Worm (Caenorhabditis elegans) whole organism, L4 larva: Measurements from ENCODE around the gene Y62H9A.9.

Experiments
- F26F4.8 ChIP-seq: fragments of 200-800 bp; sonication (Bioruptor generic); conservative IDR thresholded peaks from 2 replicates; pipeline ENCODE4 v1.3.6; 2022; ENCODE audit warnings: missing genetic modification characterization, missing compliant biosample characterization
- F37D6.2 ChIP-seq: sonication (generic microtip); optimal IDR thresholded peaks from 2 replicates; lab custom pipeline; 2016; ENCODE audit warnings: mild to moderate bottlenecking, missing genetic modification characterization, missing compliant biosample characterization
- R02D3.7 ChIP-seq: fragments of 150-350 bp; sonication (generic microtip); optimal IDR thresholded peaks from 3 replicates; lab custom pipeline; 2014; ENCODE audit warnings: missing biosample characterization, missing genetic modification characterization
- arid-1 ChIP-seq: fragments of 200-800 bp; sonication (Bioruptor generic); conservative IDR thresholded peaks from 2 replicates; pipeline ENCODE4 v1.3.6; 2022; ENCODE audit warnings: missing genetic modification reagents, missing genetic modification characterization, missing compliant biosample characterization
- attf-4 ChIP-seq: sonication (generic microtip); optimal IDR thresholded peaks from 3 replicates; lab custom pipeline; 2017; ENCODE audit warnings: missing biosample characterization, missing genetic modification characterization
- ceh-28 ChIP-seq: fragments of 150-350 bp; optimal IDR thresholded peaks from 2 replicates; lab custom pipeline; 2014; ENCODE audit warnings: missing biosample characterization, missing genetic modification reagents, missing genetic modification characterization
- ces-1 ChIP-seq: fragments of 150-350 bp; sonication (generic microtip); optimal IDR thresholded peaks from 4 replicates; lab custom pipeline; 2014; ENCODE audit warnings: missing biosample characterization, missing genetic modification reagents, missing genetic modification characterization
- ctbp-1 ChIP-seq: fragments of 200-800 bp; sonication (Bioruptor generic); IDR thresholded peaks from 2 replicates; pipeline ENCODE4 v1.3.6; 2022; ENCODE audit warnings: missing genetic modification reagents, missing genetic modification characterization, missing compliant biosample characterization
- daf-12 ChIP-seq: fragments of 150-350 bp; optimal IDR thresholded peaks from 2 replicates; lab custom pipeline; 2014; ENCODE audit warnings: missing biosample characterization, missing genetic modification reagents, missing genetic modification characterization
- daf-16 ChIP-seq, 3 experiments: sonication (generic microtip); optimal IDR thresholded peaks; 2 replicates each; lab custom pipeline; 2016 to 2017; ENCODE audit warnings: missing genetic modification characterization in 3 of 3, missing genetic modification reagents in 3 of 3, mild to moderate bottlenecking in 2 of 3, missing compliant biosample characterization in 2 of 3, missing biosample characterization in 1 of 3, moderate library complexity in 1 of 3
- daf-8 ChIP-seq: fragments of 200-800 bp; sonication (Bioruptor generic); IDR thresholded peaks from 2 replicates; pipeline ENCODE4 v1.3.6; 2022; ENCODE audit warnings: missing genetic modification characterization, missing compliant biosample characterization
- dmd-6 ChIP-seq: fragments of 200-800 bp; sonication (Bioruptor generic); IDR thresholded peaks from 2 replicates; pipeline ENCODE4 v1.3.6; 2022; ENCODE audit warnings: missing genetic modification reagents, missing genetic modification characterization, missing compliant biosample characterization
- dve-1 ChIP-seq: sonication (generic microtip); optimal IDR thresholded peaks from 2 replicates; lab custom pipeline; 2017; ENCODE audit warnings: antibody characterized with exemption, mild to moderate bottlenecking, missing genetic modification characterization, missing compliant biosample characterization; ENCODE audit not compliant: insufficient read depth
- egl-27 ChIP-seq: sonication (generic microtip); optimal IDR thresholded peaks from 3 replicates; lab custom pipeline; 2017; ENCODE audit warnings: missing biosample characterization, missing genetic modification reagents, missing genetic modification characterization
- jun-1 ChIP-seq: fragments of 150-350 bp; optimal IDR thresholded peaks from 2 replicates; lab custom pipeline; 2014; ENCODE audit warnings: missing biosample characterization, missing genetic modification reagents, missing genetic modification characterization
- lin-15B ChIP-seq: fragments of 150-350 bp; sonication (generic microtip); optimal IDR thresholded peaks from 3 replicates; lab custom pipeline; 2014; ENCODE audit warnings: missing biosample characterization, missing genetic modification characterization
- lin-29 ChIP-seq: fragments of 200-800 bp; sonication (Bioruptor generic); IDR thresholded peaks from 2 replicates; pipeline ENCODE4 v1.3.6; 2022; ENCODE audit warnings: missing genetic modification reagents, missing genetic modification characterization, missing compliant biosample characterization
- lir-3 ChIP-seq: sonication (generic microtip); optimal IDR thresholded peaks from 2 replicates; lab custom pipeline; 2016; ENCODE audit warnings: mild to moderate bottlenecking, missing genetic modification characterization, missing compliant biosample characterization
- mdl-1 ChIP-seq, 2 experiments: fragments of 150-350 bp in 1 of 2; sonication (generic microtip) in 1 of 2; optimal IDR thresholded peaks; 2 replicates each; lab custom pipeline; 2014 to 2017; ENCODE audit warnings: missing biosample characterization in 2 of 2, missing genetic modification characterization in 2 of 2
- mep-1 ChIP-seq: fragments of 150-350 bp; sonication (generic microtip); optimal IDR thresholded peaks from 3 replicates; lab custom pipeline; 2014; ENCODE audit warnings: missing biosample characterization, missing genetic modification characterization
- mxl-2 ChIP-seq: fragments of 200-800 bp; sonication (Bioruptor generic); conservative IDR thresholded peaks from 2 replicates; pipeline ENCODE4 v1.3.6; 2022; ENCODE audit warnings: missing genetic modification reagents, missing genetic modification characterization, missing compliant biosample characterization
- nhr-28 ChIP-seq: fragments of 150-350 bp; optimal IDR thresholded peaks from 2 replicates; lab custom pipeline; 2014; ENCODE audit warnings: missing biosample characterization, missing genetic modification characterization
- nhr-42 ChIP-seq: fragments of 200-800 bp; sonication (Bioruptor generic); IDR thresholded peaks from 2 replicates; pipeline ENCODE4 v1.3.6; 2022; ENCODE audit warnings: missing genetic modification characterization, missing compliant biosample characterization
- nhr-77 ChIP-seq: fragments of 150-350 bp; optimal IDR thresholded peaks from 2 replicates; lab custom pipeline; 2014; ENCODE audit warnings: missing biosample characterization, missing genetic modification characterization
- pha-4 ChIP-seq, 2 experiments: fragments of 150-350 bp in 1 of 2; fragments of 200-800 bp in 1 of 2; sonication (Bioruptor generic) in 1 of 2; IDR thresholded peaks in 1 of 2; optimal IDR thresholded peaks in 1 of 2; 2 replicates each; pipeline versions ENCODE4 v1.3.6 to Lab custom; 2014 to 2022; ENCODE audit warnings: missing genetic modification characterization in 2 of 2, missing genetic modification reagents in 2 of 2, missing biosample characterization in 1 of 2, missing compliant biosample characterization in 1 of 2
- pqm-1 ChIP-seq: sonication (generic microtip); optimal IDR thresholded peaks from 2 replicates; lab custom pipeline; 2017; ENCODE audit warnings: missing biosample characterization, missing genetic modification characterization
- rbr-2 ChIP-seq: sonication (generic microtip); optimal IDR thresholded peaks from 2 replicates; lab custom pipeline; 2016; ENCODE audit warnings: missing genotype, missing genetic modification characterization, missing compliant biosample characterization
- snpc-1.2 ChIP-seq: fragments of 200-800 bp; sonication (Bioruptor generic); IDR thresholded peaks from 2 replicates; pipeline ENCODE4 v1.3.6; 2022; ENCODE audit warnings: missing genetic modification reagents, missing genetic modification characterization, missing compliant biosample characterization
- spr-3 ChIP-seq: fragments of 200-800 bp; sonication (Bioruptor generic); optimal IDR thresholded peaks from 2 replicates; lab custom pipeline; 2018; ENCODE audit warnings: mild to moderate bottlenecking, missing genetic modification characterization, missing compliant biosample characterization
- tra-1 ChIP-seq: fragments of 200-800 bp; sonication (Bioruptor generic); IDR thresholded peaks from 2 replicates; pipeline ENCODE4 v1.3.6; 2022; ENCODE audit warnings: missing genetic modification reagents, missing genetic modification characterization, missing compliant biosample characterization
- unc-62 ChIP-seq, 3 experiments: fragments of 150-350 bp in 1 of 3; sonication (generic microtip); optimal IDR thresholded peaks in 2 of 3; peaks in 1 of 3; 1 replicate in 1 of 3; 2 replicates in 2 of 3; lab custom pipeline; 2014 to 2017; ENCODE audit warnings: missing biosample characterization in 3 of 3, missing genetic modification characterization in 3 of 3, missing genetic modification reagents in 3 of 3, missing genotype in 1 of 3
- vab-7 ChIP-seq: fragments of 200-800 bp; sonication (Bioruptor generic); IDR thresholded peaks from 2 replicates; pipeline ENCODE4 v1.3.6; 2022; ENCODE audit warnings: missing genetic modification reagents, missing genetic modification characterization, missing compliant biosample characterization
- zfp-3 ChIP-seq: fragments of 200-800 bp; sonication (Bioruptor generic); conservative IDR thresholded peaks from 2 replicates; pipeline ENCODE4 v1.3.6; 2022; ENCODE audit warnings: missing genetic modification reagents, missing genetic modification characterization, missing compliant biosample characterization
- ztf-7 ChIP-seq: fragments of 150-350 bp; optimal IDR thresholded peaks from 2 replicates; lab custom pipeline; 2014; ENCODE audit warnings: missing biosample characterization, missing genetic modification characterization

Gene Y62H9A.9

DNA sequence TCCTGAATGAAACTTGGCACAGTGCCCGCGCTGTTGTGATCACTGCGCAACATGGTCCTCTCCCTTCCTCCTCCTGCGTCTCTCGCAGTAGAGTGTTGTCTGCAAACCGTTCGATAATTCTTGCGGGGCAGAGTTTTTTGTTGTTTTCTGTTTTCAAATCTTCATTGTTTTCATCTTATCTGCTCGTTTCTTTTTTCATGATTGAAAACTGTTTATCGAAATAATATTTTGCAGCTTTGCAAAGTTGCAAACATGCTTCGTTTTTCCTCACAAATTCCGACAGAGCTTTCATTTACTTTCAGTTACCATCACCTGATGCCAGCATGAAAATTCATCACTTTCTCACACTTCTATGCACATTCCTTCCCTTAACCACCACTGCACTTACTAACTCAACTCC, 40.8 kb downstream of the Y62H9A.9 start, which contains the start of gene mes-1:
Gene mes-1, plus strand, starts transcription at position 301 of the 400 bp plus-strand sequence.
- TF ChIP-seq R02D3.7 (tag; lab: Kevin White, UChicago) (no peak), ctbp-1 (GFP tag; lab: Robert Waterston, UW) (no peak), vab-7 (no peak), mdl-1 (tag; optimal IDR thresholded peaks at IDR 0.05; lab: Kevin White, UChicago) (no peak), snpc-1.2 (GFP tag; lab: Robert Waterston, UW) (no peak), unc-62 (GFP tag; optimal IDR thresholded peaks at IDR 0.05 in 1 of 2; lab: Kevin White, UChicago) (no peak), unc-62 (tag; optimal IDR thresholded peaks at IDR 0.05; lab: Kevin White, UChicago) (no peak), ztf-7 (tag; lab: Kevin White, UChicago) (no peak), jun-1 (tag; lab: Kevin White, UChicago) (no peak), egl-27 (tag; lab: Kevin White, UChicago) (no peak), daf-8 (no peak)

DNA sequence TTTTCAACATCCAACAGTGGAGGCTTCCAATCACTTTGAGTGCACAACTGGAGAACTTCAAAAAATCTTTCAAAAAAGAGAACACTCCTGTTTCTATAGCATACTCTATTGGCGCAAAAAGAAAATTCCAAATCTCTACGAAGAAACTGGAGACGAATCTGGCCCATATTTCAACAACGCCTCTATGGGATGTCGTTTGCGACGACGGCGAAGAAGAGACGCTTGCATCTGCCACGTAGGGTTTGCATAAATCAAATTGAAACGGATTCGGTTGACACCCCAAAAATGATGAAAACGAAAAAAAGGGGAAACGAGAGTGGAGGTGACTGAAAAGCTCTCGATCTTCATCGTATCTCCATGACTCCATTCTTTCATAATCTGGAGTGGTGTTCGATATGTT, 41.7 kb downstream of the Y62H9A.9 start:
- TF ChIP-seq unc-62 (GFP tag; optimal IDR thresholded peaks at IDR 0.05 in 1 of 2; lab: Kevin White, UChicago) (peak in 1 of 2 experiments; percentile 90), unc-62 (tag; optimal IDR thresholded peaks at IDR 0.05; lab: Kevin White, UChicago) (no peak), tra-1 (GFP tag; lab: Robert Waterston, UW) (no peak)

DNA sequence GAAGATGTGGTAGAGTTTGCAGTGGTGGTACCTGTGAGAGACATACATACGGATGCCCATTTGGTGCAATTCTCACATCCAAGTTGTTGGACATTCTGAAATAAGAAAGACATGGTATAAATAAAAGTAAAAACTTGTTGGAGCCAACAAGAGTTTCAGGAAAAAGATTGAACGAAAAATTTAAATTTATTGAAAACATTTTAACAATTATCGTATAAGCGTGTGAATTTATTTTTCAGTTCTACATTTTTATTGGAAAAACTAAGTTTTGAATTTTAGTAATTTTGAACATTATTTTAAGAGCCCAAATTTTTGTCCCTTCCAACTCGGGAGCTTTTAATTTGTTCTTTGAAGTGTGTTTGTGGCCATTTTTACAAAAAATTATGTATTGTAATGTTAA, 43.0 kb downstream of the Y62H9A.9 start, which contains the start of gene F54F7.8:
Gene F54F7.8, minus strand, starts transcription at position 101 of the 400 bp plus-strand sequence.
- TF ChIP-seq ceh-28 (tag; lab: Kevin White, UChicago) (no peak), pha-4 (GFP tag; IDR thresholded peaks at IDR 0.05; lab: Robert Waterston, UW) (no peak), pha-4 (tag; optimal IDR thresholded peaks at IDR 0.05; lab: Kevin White, UChicago) (no peak), rbr-2 (tag; lab: Kevin White, UChicago) (no peak), spr-3 (no peak), F37D6.2 (tag; lab: Kevin White, UChicago) (no peak), attf-4 (tag; lab: Kevin White, UChicago) (no peak), ctbp-1 (GFP tag; lab: Robert Waterston, UW) (no peak), daf-12 (tag; lab: Kevin White, UChicago) (no peak), mep-1 (tag; lab: Kevin White, UChicago) (no peak), lin-29 (GFP tag; lab: Robert Waterston, UW) (no peak), nhr-77 (no peak), zfp-3 (no peak), lir-3 (tag; lab: Kevin White, UChicago) (no peak), ces-1 (GFP tag; lab: Kevin White, UChicago) (no peak), nhr-28 (tag; lab: Kevin White, UChicago) (no peak), lin-15B (tag; lab: Kevin White, UChicago) (no peak), jun-1 (tag; lab: Kevin White, UChicago) (no peak)

DNA sequence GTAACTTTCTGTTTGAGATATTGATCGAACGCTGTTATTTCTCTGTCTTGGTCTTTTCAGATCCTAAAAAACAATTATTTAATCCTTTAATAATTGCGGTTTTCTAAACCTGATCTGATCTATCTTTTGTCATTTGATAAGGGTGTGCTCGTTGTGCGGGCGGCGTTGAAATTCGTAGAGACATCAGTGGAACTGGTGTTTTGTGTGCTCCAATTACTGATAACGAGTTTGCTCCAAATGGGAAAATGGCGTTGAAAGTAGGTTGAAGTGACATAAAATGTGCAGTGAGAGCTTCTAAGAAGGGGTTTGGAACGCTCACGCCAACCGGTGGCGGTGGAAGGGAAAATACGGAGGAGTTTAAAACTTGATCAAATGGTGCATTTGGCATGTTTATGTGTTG, 43.5 kb downstream of the Y62H9A.9 start:
- TF ChIP-seq nhr-28 (tag; lab: Kevin White, UChicago) (peak; percentile 51), pqm-1 (tag; lab: Kevin White, UChicago) (peak; percentile 53), arid-1 (GFP tag; lab: Robert Waterston, UW) (no peak), F26F4.8 (GFP tag; lab: Robert Waterston, UW) (no peak), mxl-2 (no peak), dve-1 (peak; percentile 48), nhr-42 (GFP tag; lab: Robert Waterston, UW) (no peak), daf-16 (GFP tag; optimal IDR thresholded peaks at IDR 0.05; lab: Kevin White, UChicago) (no peak), daf-16 (tag; optimal IDR thresholded peaks at IDR 0.05; lab: Kevin White, UChicago) (peak; percentile 37), dmd-6 (peak; percentile 30; the same call in 1 of the 2 replicates)
